Fruit fly (Drosophila melanogaster) Kc167 (cell line): ENCODE data around the gene CG33270.

Source experiments
- Myc ChIP-seq: fragments of >200 bp; optimal IDR thresholded peaks from 2 replicates; lab custom pipeline; 2017; ENCODE audit warnings: missing external identifiers
- Sin3A ChIP-seq: fragments of >200 bp; optimal IDR thresholded peaks from 2 replicates; lab custom pipeline; 2018; ENCODE audit warnings: missing external identifiers
- h ChIP-seq: fragments of >200 bp; optimal IDR thresholded peaks from 3 replicates; lab custom pipeline; 2018; ENCODE audit warnings: missing external identifiers
- psq ChIP-seq: fragments of >200 bp; optimal IDR thresholded peaks from 2 replicates; lab custom pipeline; 2017; ENCODE audit warnings: missing external identifiers
- ttk ChIP-seq: sonication (Bioruptor generic); optimal IDR thresholded peaks from 2 replicates; lab custom pipeline; 2017; ENCODE audit warnings: missing external identifiers

DNA sequence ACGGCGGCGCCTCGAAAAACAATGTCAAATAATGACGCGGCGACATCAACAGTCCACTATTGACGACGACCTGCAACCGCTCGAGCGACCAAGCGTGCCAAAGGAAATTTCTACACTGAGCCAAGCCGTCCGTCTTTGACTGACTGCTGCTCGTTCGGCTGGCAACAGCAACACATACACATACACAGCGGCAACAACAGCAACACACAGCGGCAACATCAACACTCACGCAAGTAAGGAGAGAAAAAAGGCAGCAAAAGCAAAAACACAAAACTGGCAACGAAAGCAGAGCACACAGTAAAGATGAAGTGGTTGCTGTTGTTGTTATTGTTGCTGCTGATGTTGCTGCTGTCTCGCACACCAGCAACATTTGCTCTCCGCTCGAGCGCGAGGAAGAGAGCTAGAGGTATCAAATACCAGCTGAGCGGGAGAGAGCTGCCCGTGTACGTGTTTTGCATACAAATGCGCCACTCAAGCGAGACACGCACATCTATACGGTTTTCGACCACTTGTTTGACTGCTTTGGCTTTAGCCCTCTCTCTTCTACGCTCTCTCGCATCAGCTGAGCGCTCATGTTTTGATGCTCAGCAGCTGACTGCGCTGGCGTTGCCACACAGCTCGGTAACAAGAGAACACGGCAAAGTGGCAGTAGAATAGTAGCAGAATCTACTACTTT lies 25.3 kb downstream of the CG33270 start:
- no peak for TF ChIP-seq h
- no peak for TF ChIP-seq psq (lab: Kevin White, UChicago)
- TF ChIP-seq ttk: no peak
- no peak for TF ChIP-seq Sin3A (lab: Kevin White, UChicago)
- TF ChIP-seq Myc (lab: Kevin White, UChicago): no peak
